Worm (Caenorhabditis elegans) whole organism, L1 larva: Measurements from ENCODE around the gene F59C12.3.

Experiments used
- aha-1 ChIP-seq: fragments of 150-350 bp; optimal IDR thresholded peaks from 2 replicates; lab custom pipeline; 2014; ENCODE audit warnings: missing biosample characterization, missing genetic modification characterization
- alr-1 ChIP-seq: fragments of 200-800 bp; sonication (Bioruptor generic); optimal IDR thresholded peaks from 2 replicates; lab custom pipeline; 2018; ENCODE audit warnings: borderline replicate concordance, mild to moderate bottlenecking, missing genetic modification characterization, missing compliant biosample characterization
- aly-2 ChIP-seq: fragments of 150-350 bp; optimal IDR thresholded peaks from 2 replicates; lab custom pipeline; 2014; ENCODE audit warnings: missing biosample characterization, missing genetic modification characterization
- blmp-1 ChIP-seq: fragments of 150-350 bp; optimal IDR thresholded peaks from 2 replicates; lab custom pipeline; 2014; ENCODE audit warnings: missing biosample characterization, missing genetic modification characterization
- ceh-63 ChIP-seq: fragments of 200-800 bp; sonication (Bioruptor generic); optimal IDR thresholded peaks from 2 replicates; lab custom pipeline; 2018; ENCODE audit warnings: mild to moderate bottlenecking, missing genetic modification characterization, missing compliant biosample characterization
- ceh-8 ChIP-seq: fragments of 200-800 bp; sonication (Bioruptor generic); optimal IDR thresholded peaks from 2 replicates; lab custom pipeline; 2018; ENCODE audit warnings: mild to moderate bottlenecking, missing genetic modification characterization, moderate library complexity, missing compliant biosample characterization
- ceh-82 ChIP-seq, 3 experiments: fragments of 150-350 bp in 1 of 3; sonication (generic microtip) in 2 of 3; optimal IDR thresholded peaks; 2 replicates each; lab custom pipeline; 2014 to 2017; ENCODE audit warnings: missing biosample characterization in 3 of 3, missing genetic modification characterization in 3 of 3
- ceh-90 ChIP-seq: sonication (generic microtip); optimal IDR thresholded peaks from 2 replicates; lab custom pipeline; 2016; ENCODE audit warnings: missing genetic modification characterization, missing compliant biosample characterization
- dpl-1 ChIP-seq, 3 experiments: fragments of 150-350 bp in 2 of 3; sonication (generic microtip) in 1 of 3; optimal IDR thresholded peaks; 2 replicates each; lab custom pipeline; 2014 to 2017; ENCODE audit warnings: missing biosample characterization in 3 of 3, missing genetic modification characterization in 3 of 3, missing genetic modification reagents in 3 of 3
- dsc-1 ChIP-seq: sonication (generic microtip); optimal IDR thresholded peaks from 2 replicates; lab custom pipeline; 2016; ENCODE audit warnings: mild to moderate bottlenecking, missing genetic modification characterization, missing compliant biosample characterization
- egl-13 ChIP-seq: sonication (generic microtip); optimal IDR thresholded peaks from 2 replicates; lab custom pipeline; 2016; ENCODE audit warnings: missing genotype, missing genetic modification reagents, missing genetic modification characterization, missing compliant biosample characterization
- elt-2 ChIP-seq: sonication (generic microtip); optimal IDR thresholded peaks from 2 replicates; lab custom pipeline; 2016; ENCODE audit warnings: missing genetic modification characterization, mild to moderate bottlenecking, inconsistent platforms, missing compliant biosample characterization, missing genetic modification reagents
- fkh-8 ChIP-seq: sonication (generic microtip); optimal IDR thresholded peaks from 2 replicates; lab custom pipeline; 2016; ENCODE audit warnings: mild to moderate bottlenecking, missing genetic modification characterization, missing compliant biosample characterization
- fos-1 ChIP-seq: fragments of 150-350 bp; optimal IDR thresholded peaks from 2 replicates; lab custom pipeline; 2014; ENCODE audit warnings: missing biosample characterization, missing genetic modification characterization
- grh-1 ChIP-seq: fragments of 200-800 bp; sonication (Bioruptor generic); IDR thresholded peaks from 2 replicates; pipeline ENCODE4 v1.3.6; 2022; ENCODE audit warnings: missing genetic modification reagents, missing genetic modification characterization, missing compliant biosample characterization
- hlh-17 ChIP-seq: fragments of 200-800 bp; sonication (Bioruptor generic); optimal IDR thresholded peaks from 2 replicates; lab custom pipeline; 2018; ENCODE audit warnings: missing genetic modification characterization, mild to moderate bottlenecking, missing compliant biosample characterization, moderate library complexity, borderline replicate concordance
- hpl-2 ChIP-seq: fragments of 150-350 bp; optimal IDR thresholded peaks from 2 replicates; lab custom pipeline; 2014; ENCODE audit warnings: missing biosample characterization, missing genetic modification reagents, missing genetic modification characterization
- irx-1 ChIP-seq: sonication (generic microtip); optimal IDR thresholded peaks from 2 replicates; lab custom pipeline; 2016; ENCODE audit warnings: missing genetic modification characterization, missing compliant biosample characterization
- isw-1 ChIP-seq: fragments of 200-800 bp; sonication (Bioruptor generic); IDR thresholded peaks from 2 replicates; pipeline ENCODE4 v1.3.6; 2022; ENCODE audit warnings: missing genetic modification characterization, missing compliant biosample characterization
- lin-13 ChIP-seq: fragments of 150-350 bp; optimal IDR thresholded peaks from 2 replicates; lab custom pipeline; 2014; ENCODE audit warnings: missing biosample characterization, missing genetic modification reagents, missing genetic modification characterization
- lin-14 ChIP-seq: fragments of 200-800 bp; sonication (Bioruptor generic); optimal IDR thresholded peaks from 2 replicates; lab custom pipeline; 2018; ENCODE audit warnings: mild to moderate bottlenecking, missing genetic modification characterization, moderate library complexity, missing compliant biosample characterization
- lin-15B ChIP-seq: fragments of 150-350 bp; sonication (generic microtip); optimal IDR thresholded peaks from 3 replicates; lab custom pipeline; 2014; ENCODE audit warnings: missing biosample characterization, missing genetic modification characterization
- lir-3 ChIP-seq: sonication (generic microtip); optimal IDR thresholded peaks from 2 replicates; lab custom pipeline; 2016; ENCODE audit warnings: mild to moderate bottlenecking, missing genetic modification characterization, moderate library complexity, missing compliant biosample characterization; ENCODE audit not compliant: poor library complexity
- lsy-2 ChIP-seq, 2 experiments: fragments of 150-350 bp; optimal IDR thresholded peaks; 2 replicates each; lab custom pipeline; 2014; ENCODE audit warnings: missing biosample characterization in 2 of 2, missing genetic modification characterization in 2 of 2
- mdl-1 ChIP-seq, 2 experiments: fragments of 150-350 bp; optimal IDR thresholded peaks; 2 replicates each; lab custom pipeline; 2014 to 2017; ENCODE audit warnings: missing biosample characterization in 2 of 2, missing genetic modification characterization in 2 of 2, inconsistent platforms in 1 of 2
- mef-2 ChIP-seq: fragments of 150-350 bp; optimal IDR thresholded peaks from 2 replicates; lab custom pipeline; 2014; ENCODE audit warnings: missing biosample characterization, missing genetic modification characterization
- mep-1 ChIP-seq: fragments of 150-350 bp; optimal IDR thresholded peaks from 2 replicates; lab custom pipeline; 2014; ENCODE audit warnings: missing biosample characterization, missing genetic modification characterization
- nhr-12 ChIP-seq: sonication (generic microtip); optimal IDR thresholded peaks from 2 replicates; lab custom pipeline; 2017; ENCODE audit warnings: missing biosample characterization, missing genetic modification characterization
- nhr-19 ChIP-seq: fragments of 200-800 bp; sonication (Bioruptor generic); conservative IDR thresholded peaks from 2 replicates; pipeline ENCODE4 v1.3.6; 2022; ENCODE audit warnings: missing genetic modification characterization, missing compliant biosample characterization
- nhr-20 ChIP-seq: sonication (generic microtip); optimal IDR thresholded peaks from 2 replicates; lab custom pipeline; 2016; ENCODE audit warnings: mild to moderate bottlenecking, missing genetic modification characterization, missing compliant biosample characterization
- nhr-237 ChIP-seq: fragments of 150-350 bp; optimal IDR thresholded peaks from 2 replicates; lab custom pipeline; 2014; ENCODE audit warnings: missing biosample characterization, missing genetic modification characterization
- nhr-28 ChIP-seq: fragments of 150-350 bp; optimal IDR thresholded peaks from 2 replicates; lab custom pipeline; 2014; ENCODE audit warnings: missing biosample characterization, missing genetic modification characterization
- nhr-77 ChIP-seq: fragments of 150-350 bp; optimal IDR thresholded peaks from 2 replicates; lab custom pipeline; 2014; ENCODE audit warnings: missing biosample characterization, missing genetic modification characterization
- nhr-85 ChIP-seq: sonication (generic microtip); peaks from one replicate; lab custom pipeline; 2016; ENCODE audit warnings: missing genetic modification characterization, inconsistent platforms, missing compliant biosample characterization
- nhr-90 ChIP-seq: sonication (generic microtip); optimal IDR thresholded peaks from 2 replicates; lab custom pipeline; 2016; ENCODE audit warnings: mild to moderate bottlenecking, missing genetic modification characterization, missing compliant biosample characterization; ENCODE audit not compliant: poor library complexity
- pax-3 ChIP-seq: fragments of 200-800 bp; sonication (Bioruptor generic); optimal IDR thresholded peaks from 2 replicates; lab custom pipeline; 2018; ENCODE audit warnings: mild to moderate bottlenecking, missing genetic modification characterization, moderate library complexity, missing compliant biosample characterization
- skn-1 ChIP-seq: fragments of 150-350 bp; optimal IDR thresholded peaks from 2 replicates; lab custom pipeline; 2014; ENCODE audit warnings: missing biosample characterization, missing genetic modification characterization
- snpc-4 ChIP-seq: fragments of 150-350 bp; optimal IDR thresholded peaks from 2 replicates; lab custom pipeline; 2014; ENCODE audit warnings: missing biosample characterization, missing genetic modification characterization
- snu-23 ChIP-seq: sonication (generic microtip); optimal IDR thresholded peaks from 2 replicates; lab custom pipeline; 2016; ENCODE audit warnings: missing genetic modification characterization, missing compliant biosample characterization
- sox-4 ChIP-seq: sonication (generic microtip); optimal IDR thresholded peaks from 2 replicates; lab custom pipeline; 2016; ENCODE audit warnings: missing genetic modification characterization, missing compliant biosample characterization
- sptf-1 ChIP-seq: fragments of 150-350 bp; optimal IDR thresholded peaks from 2 replicates; lab custom pipeline; 2014; ENCODE audit warnings: missing biosample characterization, missing genetic modification characterization
- swsn-7 ChIP-seq: sonication (generic microtip); optimal IDR thresholded peaks from 2 replicates; lab custom pipeline; 2016; ENCODE audit warnings: missing genetic modification characterization, missing compliant biosample characterization
- tbx-2 ChIP-seq: sonication (generic microtip); optimal IDR thresholded peaks from 2 replicates; lab custom pipeline; 2016; ENCODE audit warnings: missing genetic modification characterization, missing compliant biosample characterization
- tlp-1 ChIP-seq: fragments of 150-350 bp; optimal IDR thresholded peaks from 2 replicates; lab custom pipeline; 2014; ENCODE audit warnings: missing biosample characterization, missing genetic modification characterization
- unc-130 ChIP-seq: fragments of 150-350 bp; optimal IDR thresholded peaks from 2 replicates; lab custom pipeline; 2017; ENCODE audit warnings: missing biosample characterization, missing genetic modification characterization, inconsistent platforms
- unc-98 ChIP-seq: fragments of 200-800 bp; sonication (Bioruptor generic); IDR thresholded peaks from 2 replicates; pipeline ENCODE4 v1.3.6; 2022; ENCODE audit warnings: missing genetic modification characterization, missing compliant biosample characterization
- vab-15 ChIP-seq: sonication (generic microtip); optimal IDR thresholded peaks from 2 replicates; lab custom pipeline; 2017; ENCODE audit warnings: missing genotype, mild to moderate bottlenecking, missing genetic modification characterization, missing compliant biosample characterization
- xbp-1 ChIP-seq: sonication (generic microtip); optimal IDR thresholded peaks from 2 replicates; lab custom pipeline; 2016; ENCODE audit warnings: missing genetic modification characterization, missing compliant biosample characterization
- zip-4 ChIP-seq: fragments of 200-800 bp; sonication (Bioruptor generic); optimal IDR thresholded peaks from 2 replicates; lab custom pipeline; 2018; ENCODE audit warnings: mild to moderate bottlenecking, missing genetic modification characterization, moderate library complexity, missing compliant biosample characterization
- ztf-11 ChIP-seq, 2 experiments: sonication (generic microtip); optimal IDR thresholded peaks; 2 replicates each; lab custom pipeline; 2016 to 2017; ENCODE audit warnings: missing genetic modification characterization in 2 of 2, missing biosample characterization in 1 of 2, missing compliant biosample characterization in 1 of 2
- ztf-4 ChIP-seq: fragments of 150-350 bp; optimal IDR thresholded peaks from 2 replicates; lab custom pipeline; 2014; ENCODE audit warnings: missing biosample characterization, missing genetic modification characterization

The F59C12.3 gene

ce11 chrX:16634708-16635107 lies 25.4 kb upstream of the F59C12.3 start (continued):
- TF ChIP-seq elt-2 (tag; lab: Kevin White, UChicago) (peak; percentile 61), mef-2 (tag; lab: Kevin White, UChicago) (peak; percentile 53), snu-23 (GFP tag; lab: Kevin White, UChicago) (peak; percentile 92), nhr-85 (tag; lab: Kevin White, UChicago) (peak; percentile 80), ztf-4 (peak; percentile 25), sox-4 (tag; lab: Kevin White, UChicago) (peak; percentile 76), blmp-1 (peak; percentile 47), nhr-90 (peak; percentile 83), unc-98 (GFP tag; lab: Robert Waterston, UW) (no peak), grh-1 (GFP tag; lab: Robert Waterston, UW) (peak; percentile 50; the same call in 1 of the 2 replicates), nhr-20 (tag; lab: Kevin White, UChicago) (peak; percentile 85), sptf-1 (tag; lab: Kevin White, UChicago) (no peak), mep-1 (tag; lab: Kevin White, UChicago) (peak; percentile 90), tbx-2 (tag; lab: Kevin White, UChicago) (peak; percentile 79), hpl-2 (GFP tag; lab: Kevin White, UChicago) (peak; percentile 53), ztf-11 (tag; optimal IDR thresholded peaks at IDR 0.05; lab: Kevin White, UChicago) (peak in 1 of 2 experiments; percentile 70), nhr-12 (tag; lab: Kevin White, UChicago) (no peak), egl-13 (tag; lab: Kevin White, UChicago) (peak; percentile 75), irx-1 (peak; percentile 62), nhr-28 (tag; lab: Kevin White, UChicago) (no peak), tlp-1 (no peak), lin-15B (tag; lab: Kevin White, UChicago) (no peak), dpl-1 (GFP tag; optimal IDR thresholded peaks at IDR 0.05; lab: Kevin White, UChicago) (peak; percentile 9 to 32 (median 30)), aly-2 (tag; lab: Kevin White, UChicago) (no peak), vab-15 (tag; lab: Kevin White, UChicago) (no peak), ceh-63 (GFP tag; lab: Kevin White, UChicago) (no peak), hlh-17 (GFP tag; lab: Kevin White, UChicago) (no peak), ceh-90 (tag; lab: Kevin White, UChicago) (no peak), unc-130 (tag; lab: Kevin White, UChicago) (peak; percentile 46), ceh-82 (tag; optimal IDR thresholded peaks at IDR 0.05; lab: Kevin White, UChicago) (peak; percentile 81 to 91 (median 90)), alr-1 (no peak), nhr-237 (tag; lab: Kevin White, UChicago) (no peak), ceh-8 (peak; percentile 78), nhr-19 (peak; percentile 82), swsn-7 (tag; lab: Kevin White, UChicago) (peak; percentile 89), fos-1 (tag; lab: Kevin White, UChicago) (peak; percentile 82), lsy-2 (tag; optimal IDR thresholded peaks at IDR 0.05; lab: Kevin White, UChicago) (peak; percentile 67 to 73), dsc-1 (peak; percentile 82), isw-1 (peak; percentile 40), nhr-77 (peak; percentile 84), lin-13 (GFP tag; lab: Kevin White, UChicago) (peak; percentile 64), xbp-1 (tag; lab: Kevin White, UChicago) (peak; percentile 76), aha-1 (tag; lab: Kevin White, UChicago) (no peak), mdl-1 (tag; optimal IDR thresholded peaks at IDR 0.05; lab: Kevin White, UChicago) (peak in 1 of 2 experiments; percentile 75), lir-3 (tag; lab: Kevin White, UChicago) (peak; percentile 60), fkh-8 (tag; lab: Kevin White, UChicago) (peak; percentile 85), pax-3 (tag; lab: Kevin White, UChicago) (peak; percentile 50), zip-4 (GFP tag; lab: Kevin White, UChicago) (peak; percentile 38), lin-14 (GFP tag; lab: Kevin White, UChicago) (peak; percentile 83), snpc-4 (peak; percentile 42), skn-1 (tag; lab: Kevin White, UChicago) (peak; percentile 71)
